Fruit fly (Drosophila melanogaster) whole organism, embryonic: ENCODE data around the gene fz.

Experiments used
- Adf1 ChIP-seq: fragments of 200-800 bp; sonication (Bioruptor generic); IDR thresholded peaks from 2 replicates; pipeline ENCODE4 v1.3.6; 2022; ENCODE audit warnings: missing biosample characterization, missing genetic modification characterization
- Antp ChIP-seq: fragments of 200-800 bp; sonication (Bioruptor generic); optimal IDR thresholded peaks from 3 replicates; lab custom pipeline; 2016; ENCODE audit warnings: missing biosample characterization, missing genetic modification characterization
- Asciz ChIP-seq: fragments of 200-800 bp; sonication (Bioruptor generic); optimal IDR thresholded peaks from 2 replicates; lab custom pipeline; 2017; ENCODE audit warnings: missing biosample characterization, mild to moderate bottlenecking, missing genetic modification characterization, missing genetic modification reagents
- B-H2 ChIP-seq: fragments of 200-800 bp; sonication (Bioruptor generic); optimal IDR thresholded peaks from 2 replicates; lab custom pipeline; 2018; ENCODE audit warnings: missing biosample characterization, mild to moderate bottlenecking, missing genetic modification characterization
- BEAF-32 ChIP-seq: fragments of 200-800 bp; sonication (Bioruptor generic); optimal IDR thresholded peaks from 3 replicates; lab custom pipeline; 2017; ENCODE audit warnings: missing biosample characterization, missing genetic modification characterization, mild to moderate bottlenecking, moderate library complexity, missing genetic modification reagents
- Blimp-1 ChIP-seq: fragments of 200-800 bp; sonication (Bioruptor generic); optimal IDR thresholded peaks from 3 replicates; lab custom pipeline; 2018; ENCODE audit warnings: missing biosample characterization, missing genetic modification characterization, mild to moderate bottlenecking, moderate library complexity, missing genetic modification reagents
- C15 ChIP-seq: fragments of 200-800 bp; sonication (Bioruptor generic); IDR thresholded peaks from 3 replicates; pipeline ENCODE4 v1.3.6; 2022; ENCODE audit warnings: missing biosample characterization, missing genetic modification characterization
- CG11723 ChIP-seq: fragments of 200-800 bp; sonication (Bioruptor generic); optimal IDR thresholded peaks from 2 replicates; lab custom pipeline; 2017; ENCODE audit warnings: missing biosample characterization, mild to moderate bottlenecking, missing genetic modification characterization
- CG12155 ChIP-seq: fragments of 200-800 bp; sonication (Bioruptor generic); optimal IDR thresholded peaks from 3 replicates; lab custom pipeline; 2016; ENCODE audit warnings: missing biosample characterization, missing genetic modification characterization
- CG14014 ChIP-seq: fragments of 200-800 bp; sonication (Bioruptor generic); IDR thresholded peaks from 2 replicates; pipeline ENCODE4 v1.3.6; 2022; ENCODE audit warnings: missing biosample characterization, missing genetic modification characterization
- CG16779 ChIP-seq: fragments of 200-800 bp; sonication (Bioruptor generic); IDR thresholded peaks from 2 replicates; pipeline ENCODE4 v1.3.6; 2022; ENCODE audit warnings: missing biosample characterization, missing genetic modification characterization
- CG17802 ChIP-seq: fragments of 200-800 bp; sonication (Bioruptor generic); optimal IDR thresholded peaks from 2 replicates; lab custom pipeline; 2018; ENCODE audit warnings: missing biosample characterization, mild to moderate bottlenecking, missing genetic modification characterization, moderate library complexity
- CG17912 ChIP-seq: fragments of 200-800 bp; sonication (Bioruptor generic); optimal IDR thresholded peaks from 2 replicates; lab custom pipeline; 2018; ENCODE audit warnings: missing biosample characterization, mild to moderate bottlenecking, missing genetic modification characterization
- CG2120 ChIP-seq: fragments of 200-800 bp; sonication (Bioruptor generic); optimal IDR thresholded peaks from 3 replicates; lab custom pipeline; 2016; ENCODE audit warnings: missing biosample characterization, missing genetic modification characterization
- CG2678 ChIP-seq: fragments of 200-800 bp; sonication (Bioruptor generic); optimal IDR thresholded peaks from 3 replicates; lab custom pipeline; 2019; ENCODE audit warnings: missing biosample characterization, mild to moderate bottlenecking, missing genetic modification characterization, moderate library complexity
- CG2889 ChIP-seq: fragments of 200-800 bp; sonication (Bioruptor generic); IDR thresholded peaks from 3 replicates; pipeline ENCODE4 v1.3.6; 2022; ENCODE audit warnings: missing biosample characterization, missing genetic modification characterization
- CG3065 ChIP-seq: fragments of 200-800 bp; sonication (Bioruptor generic); optimal IDR thresholded peaks from 2 replicates; lab custom pipeline; 2016; ENCODE audit warnings: missing biosample characterization, missing genetic modification characterization
- CG6813 ChIP-seq: fragments of 200-800 bp; sonication (Bioruptor generic); optimal IDR thresholded peaks from 2 replicates; lab custom pipeline; 2017; ENCODE audit warnings: missing biosample characterization, missing genetic modification characterization, mild to moderate bottlenecking, moderate library complexity, missing genetic modification reagents
- CG7357 ChIP-seq: fragments of 200-800 bp; sonication (Bioruptor generic); IDR thresholded peaks from 3 replicates; pipeline ENCODE4 v1.3.6; 2022; ENCODE audit warnings: missing biosample characterization, missing genetic modification characterization
- CG7786 ChIP-seq: fragments of 200-800 bp; sonication (Bioruptor generic); optimal IDR thresholded peaks from 2 replicates; lab custom pipeline; 2016; ENCODE audit warnings: missing biosample characterization, missing genetic modification characterization
- CG9817 ChIP-seq: fragments of 200-800 bp; sonication (Bioruptor generic); optimal IDR thresholded peaks from 2 replicates; lab custom pipeline; 2018; ENCODE audit warnings: missing biosample characterization, mild to moderate bottlenecking, missing genetic modification characterization, moderate library complexity
- CTCF ChIP-seq: fragments of 200-800 bp; sonication (Bioruptor generic); optimal IDR thresholded peaks from 2 replicates; lab custom pipeline; 2017; ENCODE audit warnings: missing biosample characterization, mild to moderate bottlenecking, missing genetic modification characterization, moderate library complexity
- Doc2 ChIP-seq: fragments of 200-800 bp; sonication (Bioruptor generic); IDR thresholded peaks from 2 replicates; pipeline ENCODE4 v1.3.6; 2022; ENCODE audit warnings: missing biosample characterization, missing genetic modification characterization
- Drgx ChIP-seq: fragments of 200-800 bp; sonication (Bioruptor generic); IDR thresholded peaks from 2 replicates; pipeline ENCODE4 v1.3.6; 2022; ENCODE audit warnings: missing biosample characterization, missing genetic modification characterization
- ERR ChIP-seq: fragments of 200-800 bp; sonication (Bioruptor generic); optimal IDR thresholded peaks from 2 replicates; lab custom pipeline; 2016; ENCODE audit warnings: missing biosample characterization, missing genetic modification characterization
- Hmx ChIP-seq: fragments of 200-800 bp; sonication (Bioruptor generic); optimal IDR thresholded peaks from 2 replicates; lab custom pipeline; 2016; ENCODE audit warnings: missing biosample characterization, missing genetic modification characterization
- MBD-R2 ChIP-seq: fragments of 200-800 bp; sonication (Bioruptor generic); IDR thresholded peaks from 2 replicates; pipeline ENCODE4 v1.3.6; 2022; ENCODE audit warnings: missing biosample characterization, missing genetic modification characterization
- MTF-1 ChIP-seq: fragments of 200-800 bp; sonication (Bioruptor generic); optimal IDR thresholded peaks from 2 replicates; lab custom pipeline; 2018; ENCODE audit warnings: missing biosample characterization, mild to moderate bottlenecking, missing genetic modification characterization, borderline replicate concordance
- Nf-YB ChIP-seq: fragments of 200-800 bp; sonication (Bioruptor generic); optimal IDR thresholded peaks from 3 replicates; lab custom pipeline; 2019; ENCODE audit warnings: missing biosample characterization, mild to moderate bottlenecking, missing genetic modification characterization, moderate library complexity
- Sry-β ChIP-seq: fragments of 200-800 bp; sonication (Bioruptor generic); optimal IDR thresholded peaks from 2 replicates; lab custom pipeline; 2018; ENCODE audit warnings: missing biosample characterization, mild to moderate bottlenecking, missing genetic modification characterization, moderate library complexity
- Vsx1 ChIP-seq: fragments of 200-800 bp; sonication (Bioruptor generic); optimal IDR thresholded peaks from 2 replicates; lab custom pipeline; 2017; ENCODE audit warnings: missing biosample characterization, mild to moderate bottlenecking, missing genetic modification characterization, missing genetic modification reagents
- ato ChIP-seq: fragments of 200-800 bp; sonication (Bioruptor generic); IDR thresholded peaks from 2 replicates; pipeline ENCODE4 v1.3.6; 2022; ENCODE audit warnings: missing biosample characterization, missing genetic modification characterization; ENCODE audit not compliant: partially characterized antibody
- crc ChIP-seq: fragments of 200-800 bp; sonication (Bioruptor generic); optimal IDR thresholded peaks from 2 replicates; lab custom pipeline; 2016; ENCODE audit warnings: missing biosample characterization, missing genetic modification characterization
- cwo ChIP-seq: fragments of 200-800 bp; sonication (Bioruptor generic); optimal IDR thresholded peaks from 3 replicates; lab custom pipeline; 2017; ENCODE audit warnings: missing biosample characterization, missing genetic modification characterization, mild to moderate bottlenecking, moderate library complexity, missing genetic modification reagents
- danr ChIP-seq: fragments of 200-800 bp; sonication (Bioruptor generic); IDR thresholded peaks from 2 replicates; pipeline ENCODE4 v1.3.6; 2022; ENCODE audit warnings: missing biosample characterization, missing genetic modification characterization
- esg ChIP-seq: fragments of 200-800 bp; sonication (Bioruptor generic); conservative IDR thresholded peaks from 2 replicates; pipeline ENCODE4 v1.3.6; 2022; ENCODE audit warnings: missing biosample characterization, missing genetic modification characterization
- eve ChIP-seq, 2 experiments: fragments of >200 bp; optimal IDR thresholded peaks; 2 replicates each; lab custom pipeline; 2017; ENCODE audit warnings: missing biosample characterization in 2 of 2, missing genetic modification characterization in 2 of 2
- fd102C ChIP-seq: fragments of 200-800 bp; sonication (Bioruptor generic); optimal IDR thresholded peaks from 2 replicates; lab custom pipeline; 2018; ENCODE audit warnings: missing biosample characterization, mild to moderate bottlenecking, missing genetic modification characterization, moderate library complexity
- fru ChIP-seq: fragments of >200 bp; optimal IDR thresholded peaks from 2 replicates; lab custom pipeline; 2017
- fu2 ChIP-seq: fragments of 200-800 bp; sonication (Bioruptor generic); optimal IDR thresholded peaks from 2 replicates; lab custom pipeline; 2016; ENCODE audit warnings: missing biosample characterization, missing genetic modification characterization
- grau ChIP-seq: fragments of 200-800 bp; optimal IDR thresholded peaks from 3 replicates; lab custom pipeline; 2019; ENCODE audit warnings: missing biosample characterization, mild to moderate bottlenecking, missing genetic modification characterization, moderate library complexity
- grn ChIP-seq: fragments of 200-800 bp; sonication (Bioruptor generic); optimal IDR thresholded peaks from 3 replicates; lab custom pipeline; 2017; ENCODE audit warnings: missing biosample characterization, missing genetic modification characterization
- gt ChIP-seq: fragments of 200-800 bp; sonication (Bioruptor generic); IDR thresholded peaks from 2 replicates; pipeline ENCODE4 v1.3.6; 2022; ENCODE audit warnings: missing biosample characterization, missing genetic modification characterization
- h ChIP-seq: fragments of >200 bp; optimal IDR thresholded peaks from 2 replicates; lab custom pipeline; 2017
- ham ChIP-seq: fragments of 200-800 bp; sonication (Bioruptor generic); IDR thresholded peaks from 2 replicates; pipeline ENCODE4 v1.3.6; 2022; ENCODE audit warnings: missing biosample characterization, missing genetic modification characterization
- hb ChIP-seq: fragments of 200-800 bp; sonication (Bioruptor generic); IDR thresholded peaks from 3 replicates; pipeline ENCODE4 v1.3.6; 2022; ENCODE audit warnings: missing biosample characterization, missing genetic modification characterization; ENCODE audit not compliant: partially characterized antibody
- klu ChIP-seq: fragments of 200-800 bp; sonication (Bioruptor generic); IDR thresholded peaks from 2 replicates; pipeline ENCODE4 v1.3.6; 2022; ENCODE audit warnings: missing biosample characterization, missing genetic modification characterization
- lab ChIP-seq: fragments of 200-800 bp; sonication (Bioruptor generic); optimal IDR thresholded peaks from 3 replicates; lab custom pipeline; 2017; ENCODE audit warnings: missing biosample characterization, missing genetic modification characterization, mild to moderate bottlenecking, moderate library complexity, missing genetic modification reagents
- lmd ChIP-seq: fragments of 200-800 bp; sonication (Bioruptor generic); IDR thresholded peaks from 2 replicates; pipeline ENCODE4 v1.3.6; 2022; ENCODE audit warnings: missing biosample characterization, missing genetic modification characterization
- rib ChIP-seq: fragments of 200-800 bp; sonication (Bioruptor generic); IDR thresholded peaks from 2 replicates; pipeline ENCODE4 v1.3.6; 2022; ENCODE audit warnings: missing biosample characterization, missing genetic modification characterization
- schlank ChIP-seq: fragments of 200-800 bp; sonication (Bioruptor generic); optimal IDR thresholded peaks from 2 replicates; lab custom pipeline; 2018; ENCODE audit warnings: missing biosample characterization, mild to moderate bottlenecking, missing genetic modification characterization
- stwl ChIP-seq: fragments of 200-800 bp; sonication (Bioruptor generic); optimal IDR thresholded peaks from 3 replicates; lab custom pipeline; 2018; ENCODE audit warnings: missing biosample characterization, mild to moderate bottlenecking, missing genetic modification characterization, moderate library complexity
- tio ChIP-seq: fragments of 200-800 bp; sonication (Bioruptor generic); optimal IDR thresholded peaks from 2 replicates; lab custom pipeline; 2017; ENCODE audit warnings: missing biosample characterization, missing genetic modification characterization, inconsistent platforms

Gene fz

dm6 chr3L:14410892-14411291 is 136.7 kb downstream of the fz start (continued):
- TF ChIP-seq gt (GFP tag; lab: Robert Waterston, UW) (no peak), ham (GFP tag; lab: Robert Waterston, UW) (no peak), tio (GFP tag; lab: Kevin White, UChicago) (no peak), Nf-YB (GFP tag; lab: Kevin White, UChicago) (no peak), CG17802 (tag; lab: Kevin White, UChicago) (no peak), Asciz (GFP tag; lab: Kevin White, UChicago) (peak; percentile 65), Hmx (GFP tag; lab: Kevin White, UChicago) (no peak), CG17912 (GFP tag; lab: Kevin White, UChicago) (no peak), C15 (no peak), ERR (GFP tag; lab: Kevin White, UChicago) (no peak), Doc2 (GFP tag; lab: Robert Waterston, UW) (no peak), CG2120 (no peak), CG12155 (GFP tag; lab: Kevin White, UChicago) (no peak), fd102C (peak; percentile 35), Sry-β (GFP tag; lab: Kevin White, UChicago) (no peak), Vsx1 (GFP tag; lab: Kevin White, UChicago) (peak; percentile 17), lab (GFP tag; lab: Kevin White, UChicago) (peak; percentile 36), CG11723 (GFP tag; lab: Kevin White, UChicago) (peak; percentile 33), esg (GFP tag; lab: Robert Waterston, UW) (no peak), CG6813 (GFP tag; lab: Kevin White, UChicago) (no peak), MTF-1 (peak; percentile 14), CG2889 (GFP tag; lab: Robert Waterston, UW) (no peak), ato (GFP tag; lab: Robert Waterston, UW) (no peak), fru (lab: Kevin White, UChicago) (no peak), CG7786 (GFP tag; lab: Kevin White, UChicago) (no peak), CG16779 (no peak), lmd (0 out of 2 replicates have a peak, but pooled peaks have one; percentile 24), B-H2 (GFP tag; lab: Kevin White, UChicago) (no peak), BEAF-32 (GFP tag; lab: Kevin White, UChicago) (no peak), CTCF (GFP tag; lab: Kevin White, UChicago) (no peak), stwl (tag; lab: Kevin White, UChicago) (peak; percentile 73), rib (no peak), CG9817 (tag; lab: Kevin White, UChicago) (peak; percentile 31), schlank (tag; lab: Kevin White, UChicago) (no peak), grn (no peak), h (lab: Kevin White, UChicago) (no peak), CG7357 (peak; percentile 8; the same call in 1 of the 3 replicates), eve (GFP tag; optimal IDR thresholded peaks at IDR 0.05; lab: Kevin White, UChicago) (no peak), fu2 (GFP tag; lab: Kevin White, UChicago) (no peak), Adf1 (no peak), crc (GFP tag; lab: Kevin White, UChicago) (no peak), Antp (GFP tag; lab: Kevin White, UChicago) (no peak), danr (GFP tag; lab: Robert Waterston, UW) (no peak), hb (GFP tag; lab: Robert Waterston, UW) (no peak), klu (no peak), Blimp-1 (GFP tag; lab: Kevin White, UChicago) (no peak), CG3065 (GFP tag; lab: Kevin White, UChicago) (no peak), CG2678 (no peak), cwo (GFP tag; lab: Kevin White, UChicago) (no peak), grau (peak; percentile 35), Drgx (GFP tag; lab: Robert Waterston, UW) (peak; percentile 66), MBD-R2 (peak; percentile 3; the same call in 1 of the 2 replicates), CG14014 (GFP tag; lab: Robert Waterston, UW) (peak; percentile 59; the same call in 1 of the 2 replicates)
